Fruit fly (Drosophila melanogaster): Measurements from ENCODE around the gene CG33725.
A peak's percentile ranks its signal among the peaks of the same experiment; 100 is the strongest.

The CG33725 gene

DNA sequence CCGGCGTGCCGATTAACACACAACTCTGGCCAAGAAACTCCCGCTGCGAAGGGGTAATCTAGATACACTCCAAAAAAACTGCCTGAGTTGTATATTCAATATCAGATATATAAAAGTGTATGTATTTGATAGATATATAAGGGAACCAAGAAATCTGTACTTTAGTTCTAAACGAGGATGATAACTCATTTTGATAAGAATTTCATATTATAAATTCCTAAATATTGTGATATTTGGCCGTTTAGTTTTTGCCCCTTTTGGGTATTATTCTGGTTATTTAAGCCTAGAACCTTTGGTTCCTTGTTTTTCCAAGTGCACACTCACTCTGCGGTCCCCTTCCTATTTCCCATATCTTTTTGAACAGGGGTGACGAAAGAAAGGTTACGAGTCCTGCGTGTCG is 28.9 kb upstream of the CG33725 start:
- TF ChIP-seq CG18262 (tag; optimal IDR thresholded peaks at IDR 0.05) (peak; percentile 30), CG13296 (GFP tag; optimal IDR thresholded peaks at IDR 0.05) (no peak), danr (GFP tag; IDR thresholded peaks at IDR 0.05) (no peak), NC2β (GFP tag; optimal IDR thresholded peaks at IDR 0.05) (no peak), CG1233 (GFP tag; optimal IDR thresholded peaks at IDR 0.05) (no peak), CG15601 (tag; optimal IDR thresholded peaks at IDR 0.05) (no peak), slbo (GFP tag; IDR thresholded peaks at IDR 0.05) (no peak), CG31388 (GFP tag; optimal IDR thresholded peaks at IDR 0.05) (no peak), cas (GFP tag; IDR thresholded peaks at IDR 0.05) (no peak), CG10979 (tag; optimal IDR thresholded peaks at IDR 0.05) (peak; percentile 42), Spps (tag; optimal IDR thresholded peaks at IDR 0.05) (no peak), emc (GFP tag; optimal IDR thresholded peaks at IDR 0.05) (no peak), CG2120 (GFP tag; optimal IDR thresholded peaks at IDR 0.05) (no peak), CG5953 (GFP tag; IDR thresholded peaks at IDR 0.05) (no peak), Opbp (GFP tag; IDR thresholded peaks at IDR 0.05; ENCODE audit: partially characterized antibody) (no peak), CG30020 (tag; optimal IDR thresholded peaks at IDR 0.05) (no peak), CG16863 (GFP tag; optimal IDR thresholded peaks at IDR 0.05) (no peak), ssp (GFP tag; IDR thresholded peaks at IDR 0.05) (no peak), pzg (GFP tag; optimal IDR thresholded peaks at IDR 0.05) (no peak), lilli (GFP tag; optimal IDR thresholded peaks at IDR 0.05) (no peak), CG2129 (GFP tag; IDR thresholded peaks at IDR 0.05; ENCODE audit: partially characterized antibody) (no peak), usp (GFP tag; optimal IDR thresholded peaks at IDR 0.05) (no peak), ATbp (GFP tag; optimal IDR thresholded peaks at IDR 0.05) (no peak), CG15696 (tag; optimal IDR thresholded peaks at IDR 0.05) (peak; percentile 73), CG18476 (GFP tag; optimal IDR thresholded peaks at IDR 0.05) (no peak), CG10321 (GFP tag; IDR thresholded peaks at IDR 0.05) (no peak), CG1832 (GFP tag; optimal IDR thresholded peaks at IDR 0.05) (no peak), Xrp1 (GFP tag; IDR thresholded peaks at IDR 0.05) (peak; percentile 16; the same call in 1 of the 2 replicates), CG10267 (tag; optimal IDR thresholded peaks at IDR 0.05) (peak; percentile 16), CG1603 (tag; optimal IDR thresholded peaks at IDR 0.05) (no peak), Hr78 (GFP tag; optimal IDR thresholded peaks at IDR 0.05) (no peak), CG9817 (tag; optimal IDR thresholded peaks at IDR 0.05) (no peak), CG33557 (GFP tag; optimal IDR thresholded peaks at IDR 0.05) (peak; percentile 11), da (GFP tag; optimal IDR thresholded peaks at IDR 0.05) (no peak), pnt (GFP tag; optimal IDR thresholded peaks at IDR 0.05) (no peak), fd3F (GFP tag; optimal IDR thresholded peaks at IDR 0.05) (no peak), lbe (GFP tag; optimal IDR thresholded peaks at IDR 0.05) (no peak), ranshi (GFP tag; IDR thresholded peaks at IDR 0.05) (no peak), az2 (GFP tag; optimal IDR thresholded peaks at IDR 0.05) (no peak), tup (GFP tag; optimal IDR thresholded peaks at IDR 0.05) (no peak), CG31224 (GFP tag; IDR thresholded peaks at IDR 0.05) (no peak), amos (GFP tag; IDR thresholded peaks at IDR 0.05; ENCODE audit: partially characterized antibody) (no peak), dimm (GFP tag; IDR thresholded peaks at IDR 0.05) (no peak), HLHmδ (GFP tag; optimal IDR thresholded peaks at IDR 0.05) (no peak), CG2712 (tag; optimal IDR thresholded peaks at IDR 0.05) (peak; percentile 52), Fer2 (tag; optimal IDR thresholded peaks at IDR 0.05) (no peak), Bdp1 (GFP tag; optimal IDR thresholded peaks at IDR 0.05) (no peak), CG1602 (GFP tag; optimal IDR thresholded peaks at IDR 0.05) (no peak), MTF-1 (GFP tag; optimal IDR thresholded peaks at IDR 0.05; ENCODE audit: borderline replicate concordance) (no peak), HLH3B (GFP tag; IDR thresholded peaks at IDR 0.05) (no peak), eyg (GFP tag; optimal IDR thresholded peaks at IDR 0.05) (no peak), onecut (GFP tag; IDR thresholded peaks at IDR 0.05) (no peak)
